Worm (Caenorhabditis elegans): Measurements from ENCODE around the gene W03F9.1.
A peak's percentile ranks its signal among the peaks of the same experiment; 100 is the strongest.

ce11 chrV:155215-155614 is 28.7 kb upstream of the W03F9.1 start:
- no peak for TF ChIP-seq lin-13 (tag; optimal IDR thresholded peaks at IDR 0.05)
- no peak for TF ChIP-seq ztf-11 (tag; optimal IDR thresholded peaks at IDR 0.05)
- no peak for TF ChIP-seq mab-5 (tag; optimal IDR thresholded peaks at IDR 0.05)
- TF ChIP-seq elt-3 (tag; optimal IDR thresholded peaks at IDR 0.05): no peak
- no peak for TF ChIP-seq lin-32 (GFP tag; optimal IDR thresholded peaks at IDR 0.05)
- no peak for TF ChIP-seq nhr-76 (tag; optimal IDR thresholded peaks at IDR 0.05)
- no peak for TF ChIP-seq zip-8 (tag; optimal IDR thresholded peaks at IDR 0.05)
- TF ChIP-seq nhr-12 (tag; optimal IDR thresholded peaks at IDR 0.05): no peak
- TF ChIP-seq blmp-1 (tag; optimal IDR thresholded peaks at IDR 0.05): no peak
- peak; percentile 43 for TF ChIP-seq unc-62 (GFP tag; optimal IDR thresholded peaks at IDR 0.05)
- no peak for TF ChIP-seq tbx-8 (GFP tag; optimal IDR thresholded peaks at IDR 0.05)

All from whole organism, mixed stage, embryonic.